Fruit fly (Drosophila melanogaster) whole organism, embryonic: ENCODE measurements around the gene CG43077.

Source experiments
- Ada2b ChIP-seq: fragments of 200-800 bp; sonication (Bioruptor generic); IDR thresholded peaks from 2 replicates; pipeline ENCODE4 v1.3.6; 2022; ENCODE audit warnings: missing biosample characterization, missing genetic modification characterization
- Atf3 ChIP-seq: fragments of 200-800 bp; sonication (Bioruptor generic); optimal IDR thresholded peaks from 3 replicates; lab custom pipeline; 2016; ENCODE audit warnings: missing biosample characterization, missing genetic modification characterization
- B-H2 ChIP-seq: fragments of 200-800 bp; sonication (Bioruptor generic); optimal IDR thresholded peaks from 2 replicates; lab custom pipeline; 2018; ENCODE audit warnings: missing biosample characterization, mild to moderate bottlenecking, missing genetic modification characterization
- CG11560 ChIP-seq: fragments of 200-800 bp; sonication (Bioruptor generic); IDR thresholded peaks from 3 replicates; pipeline ENCODE4 v1.3.6; 2022; ENCODE audit warnings: missing biosample characterization, missing genetic modification characterization
- CG12391 ChIP-seq: fragments of 200-800 bp; sonication (Bioruptor generic); optimal IDR thresholded peaks from 3 replicates; lab custom pipeline; 2018; ENCODE audit warnings: missing biosample characterization, mild to moderate bottlenecking, missing genetic modification characterization, moderate library complexity
- CG16815 ChIP-seq: fragments of 200-800 bp; sonication (Bioruptor generic); optimal IDR thresholded peaks from 3 replicates; lab custom pipeline; 2017; ENCODE audit warnings: missing biosample characterization, mild to moderate bottlenecking, missing genetic modification characterization
- CG17385 ChIP-seq: fragments of 200-800 bp; sonication (Bioruptor generic); optimal IDR thresholded peaks from 3 replicates; lab custom pipeline; 2018; ENCODE audit warnings: missing biosample characterization, mild to moderate bottlenecking, missing genetic modification characterization
- CG17802 ChIP-seq: fragments of 200-800 bp; sonication (Bioruptor generic); optimal IDR thresholded peaks from 2 replicates; lab custom pipeline; 2018; ENCODE audit warnings: missing biosample characterization, mild to moderate bottlenecking, missing genetic modification characterization, moderate library complexity
- CG18262 ChIP-seq: fragments of 200-800 bp; optimal IDR thresholded peaks from 3 replicates; lab custom pipeline; 2019; ENCODE audit warnings: missing biosample characterization, mild to moderate bottlenecking, missing genetic modification characterization, moderate library complexity
- CG31365 ChIP-seq: fragments of 200-800 bp; sonication (Bioruptor generic); optimal IDR thresholded peaks from 2 replicates; lab custom pipeline; 2018; ENCODE audit warnings: missing biosample characterization, mild to moderate bottlenecking, missing genetic modification characterization
- CG31441 ChIP-seq: fragments of 200-800 bp; sonication (Bioruptor generic); IDR thresholded peaks from 2 replicates; pipeline ENCODE4 v1.3.6; 2022; ENCODE audit warnings: missing biosample characterization, missing genetic modification characterization
- CG6254 ChIP-seq: fragments of 200-800 bp; sonication (Bioruptor generic); optimal IDR thresholded peaks from 3 replicates; lab custom pipeline; 2017; ENCODE audit warnings: mild to moderate bottlenecking, missing biosample characterization, missing genetic modification reagents, missing genetic modification characterization
- CG7357 ChIP-seq: fragments of 200-800 bp; sonication (Bioruptor generic); IDR thresholded peaks from 3 replicates; pipeline ENCODE4 v1.3.6; 2022; ENCODE audit warnings: missing biosample characterization, missing genetic modification characterization
- CG7839 ChIP-seq: fragments of 200-800 bp; sonication (Bioruptor generic); optimal IDR thresholded peaks from 3 replicates; lab custom pipeline; 2018; ENCODE audit warnings: missing biosample characterization, mild to moderate bottlenecking, missing genetic modification characterization, moderate library complexity
- CG9437 ChIP-seq: fragments of 200-800 bp; sonication (Bioruptor generic); optimal IDR thresholded peaks from 2 replicates; lab custom pipeline; 2018; ENCODE audit warnings: missing biosample characterization, mild to moderate bottlenecking, missing genetic modification characterization
- CG9817 ChIP-seq: fragments of 200-800 bp; sonication (Bioruptor generic); optimal IDR thresholded peaks from 2 replicates; lab custom pipeline; 2018; ENCODE audit warnings: missing biosample characterization, mild to moderate bottlenecking, missing genetic modification characterization, moderate library complexity
- D19B ChIP-seq: fragments of 200-800 bp; sonication (Bioruptor generic); optimal IDR thresholded peaks from 2 replicates; lab custom pipeline; 2017; ENCODE audit warnings: missing biosample characterization, mild to moderate bottlenecking, missing genetic modification characterization
- Drgx ChIP-seq: fragments of 200-800 bp; sonication (Bioruptor generic); IDR thresholded peaks from 2 replicates; pipeline ENCODE4 v1.3.6; 2022; ENCODE audit warnings: missing biosample characterization, missing genetic modification characterization
- Hr3 ChIP-seq: fragments of 200-800 bp; sonication (Bioruptor generic); optimal IDR thresholded peaks from 3 replicates; lab custom pipeline; 2016; ENCODE audit warnings: missing biosample characterization, missing genetic modification characterization
- Hr51 ChIP-seq, 2 experiments: fragments of 200-800 bp; sonication (Bioruptor generic); optimal IDR thresholded peaks; 2 replicates in 1 of 2; 3 replicates in 1 of 2; lab custom pipeline; 2016 to 2018; ENCODE audit warnings: missing biosample characterization in 2 of 2, missing genetic modification characterization in 2 of 2, mild to moderate bottlenecking in 1 of 2, moderate library complexity in 1 of 2
- Hsf ChIP-seq: fragments of 200-800 bp; sonication (Bioruptor generic); optimal IDR thresholded peaks from 3 replicates; lab custom pipeline; 2016; ENCODE audit warnings: missing biosample characterization, missing genetic modification characterization
- Mrtf ChIP-seq: fragments of 200-800 bp; sonication (Bioruptor generic); IDR thresholded peaks from 3 replicates; pipeline ENCODE4 v1.3.6; 2022; ENCODE audit warnings: missing biosample characterization, missing genetic modification characterization
- Sox100B ChIP-seq: fragments of 200-800 bp; sonication (Bioruptor generic); optimal IDR thresholded peaks from 3 replicates; lab custom pipeline; 2018; ENCODE audit warnings: missing biosample characterization, mild to moderate bottlenecking, missing genetic modification characterization
- Tbp ChIP-seq: fragments of >200 bp; optimal IDR thresholded peaks from 2 replicates; lab custom pipeline; 2018; ENCODE audit warnings: missing biosample characterization, missing genetic modification characterization
- Usf ChIP-seq: fragments of 200-800 bp; sonication (Bioruptor generic); optimal IDR thresholded peaks from 2 replicates; lab custom pipeline; 2017; ENCODE audit warnings: missing genotype, missing biosample characterization, missing genetic modification characterization
- Xbp1 ChIP-seq: fragments of 200-800 bp; sonication (Bioruptor generic); optimal IDR thresholded peaks from 3 replicates; lab custom pipeline; 2016; ENCODE audit warnings: missing biosample characterization, mild to moderate bottlenecking, missing genetic modification characterization
- ase ChIP-seq: fragments of 200-800 bp; sonication (Bioruptor generic); IDR thresholded peaks from 3 replicates; pipeline ENCODE4 v1.3.6; 2022; ENCODE audit warnings: missing biosample characterization, missing genetic modification characterization
- bowl ChIP-seq: fragments of 200-800 bp; sonication (Bioruptor generic); IDR thresholded peaks from 2 replicates; pipeline ENCODE4 v1.3.6; 2022; ENCODE audit warnings: missing biosample characterization, missing genetic modification characterization
- bsh ChIP-seq, 2 experiments: fragments of 200-800 bp; sonication (Bioruptor generic); optimal IDR thresholded peaks; 2 replicates each; lab custom pipeline; 2017 to 2018; ENCODE audit warnings: mild to moderate bottlenecking in 2 of 2, missing biosample characterization in 2 of 2, missing genetic modification characterization in 2 of 2, moderate library complexity in 1 of 2
- chn ChIP-seq: fragments of 200-800 bp; sonication (Bioruptor generic); optimal IDR thresholded peaks from 2 replicates; lab custom pipeline; 2016; ENCODE audit warnings: missing biosample characterization, missing genetic modification characterization
- ci ChIP-seq: fragments of 200-800 bp; sonication (Bioruptor generic); IDR thresholded peaks from 3 replicates; pipeline ENCODE4 v1.3.6; 2022; ENCODE audit warnings: missing biosample characterization, missing genetic modification characterization
- dan ChIP-seq: fragments of 200-800 bp; sonication (Bioruptor generic); IDR thresholded peaks from 2 replicates; pipeline ENCODE4 v1.3.6; 2022; ENCODE audit warnings: missing biosample characterization, missing genetic modification characterization
- dimm ChIP-seq: fragments of 200-800 bp; sonication (Bioruptor generic); IDR thresholded peaks from 2 replicates; pipeline ENCODE4 v1.3.6; 2022; ENCODE audit warnings: missing biosample characterization, missing genetic modification characterization
- dmrt11E ChIP-seq: fragments of 200-800 bp; sonication (Bioruptor generic); optimal IDR thresholded peaks from 3 replicates; lab custom pipeline; 2018; ENCODE audit warnings: missing biosample characterization, mild to moderate bottlenecking, missing genetic modification characterization, moderate library complexity
- dmrt99B ChIP-seq: fragments of 200-800 bp; sonication (Bioruptor generic); optimal IDR thresholded peaks from 2 replicates; lab custom pipeline; 2018; ENCODE audit warnings: missing biosample characterization, mild to moderate bottlenecking, missing genetic modification characterization, moderate library complexity
- dysf ChIP-seq: fragments of 200-800 bp; sonication (Bioruptor generic); IDR thresholded peaks from 3 replicates; pipeline ENCODE4 v1.3.6; 2022; ENCODE audit warnings: missing biosample characterization, missing genetic modification characterization
- gce ChIP-seq: fragments of 200-800 bp; sonication (Bioruptor generic); IDR thresholded peaks from 3 replicates; pipeline ENCODE4 v1.3.6; 2022; ENCODE audit warnings: missing biosample characterization, missing genetic modification characterization
- gcm ChIP-seq: fragments of 200-800 bp; sonication (Bioruptor generic); optimal IDR thresholded peaks from 2 replicates; lab custom pipeline; 2019; ENCODE audit warnings: missing biosample characterization, mild to moderate bottlenecking, missing genetic modification characterization, moderate library complexity
- grau ChIP-seq: fragments of 200-800 bp; optimal IDR thresholded peaks from 3 replicates; lab custom pipeline; 2019; ENCODE audit warnings: missing biosample characterization, mild to moderate bottlenecking, missing genetic modification characterization, moderate library complexity
- hkb ChIP-seq, 2 experiments: fragments of 200-800 bp in 1 of 2; fragments of >200 bp in 1 of 2; sonication (Bioruptor generic) in 1 of 2; IDR thresholded peaks in 1 of 2; optimal IDR thresholded peaks in 1 of 2; 2 replicates each; pipeline versions ENCODE4 v1.3.6 to Lab custom; 2017 to 2022; ENCODE audit warnings: missing biosample characterization in 1 of 2, missing genetic modification characterization in 1 of 2
- jigr1 ChIP-seq: fragments of 200-800 bp; sonication (Bioruptor generic); IDR thresholded peaks from 3 replicates; pipeline ENCODE4 v1.3.6; 2022; ENCODE audit warnings: missing biosample characterization, missing genetic modification characterization
- otp ChIP-seq: fragments of 200-800 bp; sonication (Bioruptor generic); IDR thresholded peaks from 3 replicates; pipeline ENCODE4, ENCODE4 v1.3.6; 2022; ENCODE audit warnings: missing biosample characterization, missing genetic modification characterization
- pnt ChIP-seq: fragments of 200-800 bp; sonication (Bioruptor generic); optimal IDR thresholded peaks from 3 replicates; lab custom pipeline; 2016; ENCODE audit warnings: missing biosample characterization, missing genetic modification characterization
- row ChIP-seq: fragments of 200-800 bp; sonication (Bioruptor generic); IDR thresholded peaks from 3 replicates; pipeline ENCODE4 v1.3.6; 2022; ENCODE audit warnings: missing biosample characterization, missing genetic modification characterization
- slbo ChIP-seq: fragments of 200-800 bp; sonication (Bioruptor generic); IDR thresholded peaks from 2 replicates; pipeline ENCODE4 v1.3.6; 2022; ENCODE audit warnings: missing biosample characterization, missing genetic modification characterization
- tll ChIP-seq, 2 experiments: fragments of 200-800 bp in 1 of 2; fragments of >200 bp in 1 of 2; sonication (Bioruptor generic) in 1 of 2; optimal IDR thresholded peaks; 2 replicates each; lab custom pipeline; 2017 to 2019; ENCODE audit warnings: missing biosample characterization in 2 of 2, missing genetic modification characterization in 2 of 2, mild to moderate bottlenecking in 1 of 2, moderate library complexity in 1 of 2
- trh ChIP-seq: fragments of 200-800 bp; sonication (Bioruptor generic); optimal IDR thresholded peaks from 2 replicates; lab custom pipeline; 2016; ENCODE audit warnings: missing biosample characterization, missing genetic modification characterization
- twi ChIP-seq: fragments of 200-800 bp; optimal IDR thresholded peaks from 2 replicates; lab custom pipeline; 2019; ENCODE audit warnings: missing biosample characterization, mild to moderate bottlenecking, missing genetic modification characterization, moderate library complexity
- unpg ChIP-seq: fragments of 200-800 bp; sonication (Bioruptor generic); optimal IDR thresholded peaks from 3 replicates; lab custom pipeline; 2018; ENCODE audit warnings: missing biosample characterization, mild to moderate bottlenecking, missing genetic modification characterization, moderate library complexity
- wor ChIP-seq: fragments of 200-800 bp; sonication (Bioruptor generic); IDR thresholded peaks from 2 replicates; pipeline ENCODE4 v1.3.6; 2022; ENCODE audit warnings: missing biosample characterization, missing genetic modification characterization

The CG43077 gene

DNA sequence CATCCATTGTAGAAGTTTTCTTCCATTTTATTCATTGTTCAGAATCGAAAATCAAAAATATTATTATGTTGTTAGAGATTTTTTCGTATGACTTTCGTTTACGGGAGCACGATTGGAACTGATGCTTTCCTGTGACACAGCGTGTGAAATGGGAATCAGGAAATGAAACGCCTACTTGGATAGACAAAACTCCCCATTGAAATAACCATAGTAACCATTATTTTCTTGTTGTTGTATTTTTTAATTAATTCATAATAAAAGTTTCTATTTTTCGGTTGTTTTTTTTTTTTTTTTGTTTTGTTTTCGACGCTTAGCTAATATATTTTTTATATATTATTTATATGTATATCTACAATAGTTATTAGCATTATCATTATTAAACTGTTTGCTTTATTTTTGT is at the start of gene CG43077:
Gene CG43077, minus strand, starts transcription at position 101 of the 400 bp plus-strand sequence.
- TF ChIP-seq dimm (no peak), ci (no peak), CG17385 (GFP tag; lab: Kevin White, UChicago) (no peak), twi (tag; lab: Kevin White, UChicago) (no peak), tll (GFP tag; optimal IDR thresholded peaks at IDR 0.05; lab: Kevin White, UChicago) (no peak), Tbp (no peak), dysf (GFP tag; lab: Robert Waterston, UW) (no peak), Hr51 (GFP tag; optimal IDR thresholded peaks at IDR 0.05; lab: Kevin White, UChicago) (no peak), B-H2 (GFP tag; lab: Kevin White, UChicago) (no peak), jigr1 (GFP tag; lab: Robert Waterston, UW) (no peak), Mrtf (GFP tag; lab: Robert Waterston, UW) (no peak)

DNA sequence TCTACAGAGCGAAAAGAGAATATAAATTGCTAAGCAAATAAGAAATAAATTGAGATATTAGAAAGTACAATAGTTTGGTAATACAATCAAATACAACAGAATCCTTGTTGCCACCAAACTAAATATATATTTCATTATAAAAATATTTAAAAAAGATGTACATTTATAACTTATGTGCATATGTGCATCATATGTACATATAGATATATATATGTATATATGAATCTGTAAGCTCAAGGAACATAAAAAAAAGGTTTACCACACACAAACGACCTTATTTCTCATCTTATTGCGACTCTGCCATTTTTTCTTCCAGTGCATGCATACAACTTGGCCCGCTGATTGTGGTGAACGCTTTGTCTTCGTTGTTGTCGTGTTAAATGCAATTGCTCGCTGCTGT is 45.0 kb upstream of the CG43077 start:
- TF ChIP-seq chn (GFP tag; lab: Kevin White, UChicago) (no peak), CG11560 (no peak), D19B (GFP tag; lab: Kevin White, UChicago) (no peak), Xbp1 (peak; percentile 16), dmrt11E (tag; lab: Kevin White, UChicago) (peak; percentile 37), Ada2b (GFP tag; lab: Robert Waterston, UW) (no peak), CG9817 (tag; lab: Kevin White, UChicago) (no peak), CG18262 (tag; lab: Kevin White, UChicago) (peak; percentile 11), Atf3 (GFP tag; lab: Kevin White, UChicago) (no peak), bsh (GFP tag; optimal IDR thresholded peaks at IDR 0.05; lab: Kevin White, UChicago) (peak in 1 of 2 experiments; percentile 33), otp (no peak), Sox100B (GFP tag; lab: Kevin White, UChicago) (no peak), CG16815 (GFP tag; lab: Kevin White, UChicago) (no peak), CG31365 (tag; lab: Kevin White, UChicago) (no peak), CG9437 (GFP tag; lab: Kevin White, UChicago) (peak; percentile 3), CG7839 (tag; lab: Kevin White, UChicago) (peak; percentile 48), trh (GFP tag; lab: Kevin White, UChicago) (no peak), bowl (GFP tag; lab: Robert Waterston, UW) (no peak), hkb (optimal IDR thresholded peaks at IDR 0.05; lab: Kevin White, UChicago) (no peak), hkb (GFP tag; IDR thresholded peaks at IDR 0.05; lab: Robert Waterston, UW) (0 out of 2 replicates have a peak, but pooled peaks have one; percentile 9), Hsf (GFP tag; lab: Kevin White, UChicago) (no peak), wor (no peak), Usf (GFP tag; lab: Kevin White, UChicago) (no peak), CG31441 (GFP tag; lab: Robert Waterston, UW) (0 out of 2 replicates have a peak, but pooled peaks have one; percentile 12), gce (no peak), unpg (peak; percentile 17), Drgx (GFP tag; lab: Robert Waterston, UW) (peak; percentile 55), CG6254 (GFP tag; lab: Kevin White, UChicago) (no peak), pnt (GFP tag; lab: Kevin White, UChicago) (no peak), grau (tag; lab: Kevin White, UChicago) (peak; percentile 21), CG7357 (no peak), CG17802 (tag; lab: Kevin White, UChicago) (no peak), row (GFP tag; lab: Robert Waterston, UW) (no peak; the same call in 2 of the 3 replicates), gcm (GFP tag; lab: Kevin White, UChicago) (peak; percentile 23), ase (GFP tag; lab: Robert Waterston, UW) (no peak), CG12391 (tag; lab: Kevin White, UChicago) (peak; percentile 40), dmrt99B (peak; percentile 44), slbo (GFP tag; lab: Robert Waterston, UW) (no peak), dan (no peak), Hr3 (GFP tag; lab: Kevin White, UChicago) (peak; percentile 4)
